Worm (Caenorhabditis elegans) whole organism, L1 larva: Measurements from ENCODE around the gene F08G12.11.

Source experiments
- ceh-82 ChIP-seq, 3 experiments: fragments of 150-350 bp in 1 of 3; sonication (generic microtip) in 2 of 3; optimal IDR thresholded peaks; 2 replicates each; lab custom pipeline; 2014 to 2017; ENCODE audit warnings: missing biosample characterization in 3 of 3, missing genetic modification characterization in 3 of 3
- ces-1 ChIP-seq: fragments of 150-350 bp; optimal IDR thresholded peaks from 2 replicates; lab custom pipeline; 2014; ENCODE audit warnings: missing biosample characterization, missing genetic modification reagents, missing genetic modification characterization
- hlh-17 ChIP-seq: fragments of 200-800 bp; sonication (Bioruptor generic); optimal IDR thresholded peaks from 2 replicates; lab custom pipeline; 2018; ENCODE audit warnings: missing genetic modification characterization, mild to moderate bottlenecking, missing compliant biosample characterization, moderate library complexity, borderline replicate concordance
- jun-1 ChIP-seq: fragments of 150-350 bp; optimal IDR thresholded peaks from 2 replicates; lab custom pipeline; 2014; ENCODE audit warnings: missing biosample characterization, missing genetic modification reagents, missing genetic modification characterization
- lin-15B ChIP-seq: fragments of 150-350 bp; sonication (generic microtip); optimal IDR thresholded peaks from 3 replicates; lab custom pipeline; 2014; ENCODE audit warnings: missing biosample characterization, missing genetic modification characterization
- lin-39 ChIP-seq: fragments of 150-350 bp; optimal IDR thresholded peaks from 2 replicates; lab custom pipeline; 2014; ENCODE audit warnings: missing biosample characterization, missing genetic modification reagents, missing genetic modification characterization
- mdl-1 ChIP-seq, 2 experiments: fragments of 150-350 bp; optimal IDR thresholded peaks; 2 replicates each; lab custom pipeline; 2014 to 2017; ENCODE audit warnings: missing biosample characterization in 2 of 2, missing genetic modification characterization in 2 of 2, inconsistent platforms in 1 of 2
- nhr-11 ChIP-seq: fragments of 150-350 bp; optimal IDR thresholded peaks from 2 replicates; lab custom pipeline; 2014; ENCODE audit warnings: missing biosample characterization, missing genetic modification characterization
- nhr-77 ChIP-seq: fragments of 150-350 bp; optimal IDR thresholded peaks from 2 replicates; lab custom pipeline; 2014; ENCODE audit warnings: missing biosample characterization, missing genetic modification characterization
- pag-3 ChIP-seq: sonication (generic microtip); optimal IDR thresholded peaks from 2 replicates; lab custom pipeline; 2017; ENCODE audit warnings: missing genetic modification characterization, mild to moderate bottlenecking, missing compliant biosample characterization, antibody characterized with exemption, borderline replicate concordance; ENCODE audit not compliant: insufficient read depth
- snpc-4 ChIP-seq: fragments of 150-350 bp; optimal IDR thresholded peaks from 2 replicates; lab custom pipeline; 2014; ENCODE audit warnings: missing biosample characterization, missing genetic modification characterization
- unc-130 ChIP-seq: fragments of 150-350 bp; optimal IDR thresholded peaks from 2 replicates; lab custom pipeline; 2017; ENCODE audit warnings: missing biosample characterization, missing genetic modification characterization, inconsistent platforms

DNA sequence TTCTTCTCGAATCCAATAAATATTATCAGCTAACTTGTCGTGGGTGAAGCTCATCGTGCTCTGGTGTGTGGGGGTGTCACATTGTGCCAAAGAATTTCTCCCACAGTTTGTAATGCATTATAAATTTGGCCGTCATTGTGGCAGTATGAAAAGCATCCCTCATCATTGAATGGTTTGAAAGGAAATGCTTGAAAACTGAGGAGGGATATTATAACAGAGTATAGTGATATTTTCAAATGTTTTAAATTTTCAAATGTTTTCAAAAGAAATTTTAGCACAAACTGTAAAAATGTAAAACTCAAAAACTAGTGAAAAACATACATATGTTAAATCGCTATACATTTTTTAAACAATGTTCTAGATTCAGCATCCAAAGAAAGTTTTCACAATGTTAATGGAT, 46.4 kb downstream of the F08G12.11 start, which contains the start of gene C03A3.3:
- TF ChIP-seq lin-15B (tag; lab: Kevin White, UChicago) (no peak), hlh-17 (GFP tag; lab: Kevin White, UChicago) (no peak), unc-130 (tag; lab: Kevin White, UChicago) (no peak), nhr-77 (no peak), mdl-1 (tag; optimal IDR thresholded peaks at IDR 0.05; lab: Kevin White, UChicago) (no peak), pag-3 (no peak), snpc-4 (tag; lab: Kevin White, UChicago) (no peak), lin-39 (tag; lab: Kevin White, UChicago) (no peak), ceh-82 (tag; optimal IDR thresholded peaks at IDR 0.05; lab: Kevin White, UChicago) (no peak), jun-1 (tag; lab: Kevin White, UChicago) (no peak), nhr-11 (no peak), ces-1 (GFP tag; lab: Kevin White, UChicago) (no peak)
